Worm (Caenorhabditis elegans): Measurements from ENCODE around the gene F53E10.5.

Gene F53E10.5

DNA sequence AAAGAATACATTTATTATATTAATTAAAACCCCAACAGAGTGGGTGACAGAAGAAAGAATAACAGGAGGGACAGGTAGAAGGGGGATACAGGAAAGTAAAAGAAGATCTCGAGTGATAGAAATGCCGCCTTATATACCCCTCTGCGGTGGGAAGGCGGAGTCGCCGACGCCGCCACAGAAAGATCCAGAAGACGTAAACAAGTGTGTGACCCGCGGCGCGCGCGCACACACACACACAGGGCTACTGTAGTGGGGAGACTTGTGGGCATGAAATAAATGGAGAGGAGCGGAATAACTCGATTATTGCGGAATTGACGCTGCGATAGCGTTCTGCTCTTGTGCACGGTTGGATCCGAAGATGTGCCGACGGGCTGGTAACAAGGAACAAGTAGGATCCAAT, 3.0 kb downstream of the F53E10.5 start:
- TF ChIP-seq nfya-1 (tag; optimal IDR thresholded peaks at IDR 0.05; ENCODE audit: insufficient read depth), result no peak
- no peak for TF ChIP-seq nhr-77 (tag; optimal IDR thresholded peaks at IDR 0.05)
- no peak for TF ChIP-seq aly-2 (tag; optimal IDR thresholded peaks at IDR 0.05)
- no peak for TF ChIP-seq fkh-10 (GFP tag; optimal IDR thresholded peaks at IDR 0.05)
- no peak for TF ChIP-seq unc-39 (tag; optimal IDR thresholded peaks at IDR 0.05)
- TF ChIP-seq nhr-237 (tag; optimal IDR thresholded peaks at IDR 0.05), result no peak
- no peak for TF ChIP-seq snpc-4 (tag; optimal IDR thresholded peaks at IDR 0.05)
- no peak for TF ChIP-seq jun-1 (tag; optimal IDR thresholded peaks at IDR 0.05)
- TF ChIP-seq ceh-16 (tag; optimal IDR thresholded peaks at IDR 0.05), result no peak

DNA sequence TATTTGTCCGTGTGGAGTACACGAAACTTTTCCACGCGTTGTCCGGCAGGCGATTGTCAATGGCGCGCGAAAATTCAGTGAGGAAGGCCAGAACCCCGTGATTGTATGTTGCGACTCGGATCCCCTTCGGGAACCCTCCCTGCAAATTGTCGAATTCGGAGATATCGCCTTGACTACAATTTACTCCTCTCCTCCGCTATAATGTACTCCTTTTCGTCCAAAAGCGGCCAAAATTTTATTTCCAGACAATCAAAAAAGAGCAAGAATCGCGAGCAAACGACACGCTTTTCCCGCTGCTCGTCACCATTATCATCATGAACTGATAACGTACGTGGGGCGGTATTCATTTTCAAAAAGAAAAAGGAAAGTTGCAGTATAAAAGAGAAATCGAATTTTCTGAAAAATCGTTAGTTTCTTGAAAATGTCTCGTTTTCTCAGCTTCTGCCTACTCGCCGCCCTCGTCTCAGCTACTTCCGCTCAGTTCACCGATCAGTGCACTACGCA, 6.5 kb downstream of the F53E10.5 start, which contains the start of gene irg-3:
TSS of gene irg-3 (plus strand) at position 419 of the 504 bp plus-strand sequence.
- TF ChIP-seq elt-2 (tag; optimal IDR thresholded peaks at IDR 0.05), result peak; percentile 58
- no peak for TF ChIP-seq pha-4 (tag; optimal IDR thresholded peaks at IDR 0.05)
- no peak for TF ChIP-seq ceh-28 (tag; optimal IDR thresholded peaks at IDR 0.05)

DNA sequence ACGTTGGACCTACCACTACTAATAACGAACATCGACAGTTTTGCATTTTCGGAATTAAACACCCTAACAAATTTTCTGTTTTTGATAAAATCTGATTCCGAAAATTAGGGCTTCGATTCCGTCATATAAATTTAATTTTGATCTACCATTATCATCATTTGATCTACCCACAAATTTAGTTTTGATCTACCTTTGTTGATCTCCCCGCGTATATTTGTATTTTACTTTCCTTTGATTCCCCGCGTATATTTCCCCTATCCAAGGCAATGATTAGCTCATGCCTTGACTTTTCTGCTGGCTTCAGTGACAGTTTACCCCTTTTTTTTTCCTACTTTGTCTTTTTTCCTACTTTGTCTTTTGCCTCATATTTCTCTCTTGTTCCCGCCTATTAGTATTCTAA, 8.9 kb downstream of the F53E10.5 start:
- TF ChIP-seq elt-2 (tag; optimal IDR thresholded peaks at IDR 0.05), result no peak
- no peak for TF ChIP-seq eor-1 (tag; optimal IDR thresholded peaks at IDR 0.05)
- TF ChIP-seq nhr-77 (tag; optimal IDR thresholded peaks at IDR 0.05), result no peak
- TF ChIP-seq nfya-1 (tag; optimal IDR thresholded peaks at IDR 0.05; ENCODE audit: insufficient read depth), result no peak
- no peak for TF ChIP-seq hmg-11 (tag; optimal IDR thresholded peaks at IDR 0.05)
- TF ChIP-seq nhr-76 (tag; optimal IDR thresholded peaks at IDR 0.05), result no peak
- TF ChIP-seq nhr-25 (tag; optimal IDR thresholded peaks at IDR 0.05), result no peak
- no peak for TF ChIP-seq ama-1 (optimal IDR thresholded peaks at IDR 0.05)
- TF ChIP-seq mdl-1 (tag; optimal IDR thresholded peaks at IDR 0.05), result no peak
- no peak for TF ChIP-seq skn-1 (tag; optimal IDR thresholded peaks at IDR 0.05)
- no peak for TF ChIP-seq unc-39 (tag; optimal IDR thresholded peaks at IDR 0.05)
- no peak for TF ChIP-seq R02D3.7 (tag; optimal IDR thresholded peaks at IDR 0.05)
- TF ChIP-seq nhr-11 (tag; optimal IDR thresholded peaks at IDR 0.05), result no peak
- TF ChIP-seq ceh-82 (tag; optimal IDR thresholded peaks at IDR 0.05), result no peak
- TF ChIP-seq ceh-16 (tag; optimal IDR thresholded peaks at IDR 0.05), result no peak
- TF ChIP-seq jun-1 (tag; optimal IDR thresholded peaks at IDR 0.05), result no peak
- TF ChIP-seq ceh-9 (tag; optimal IDR thresholded peaks at IDR 0.05), result no peak
- TF ChIP-seq egl-27 (tag; optimal IDR thresholded peaks at IDR 0.05), result no peak
- no peak for TF ChIP-seq elt-1 (tag; optimal IDR thresholded peaks at IDR 0.05)

DNA sequence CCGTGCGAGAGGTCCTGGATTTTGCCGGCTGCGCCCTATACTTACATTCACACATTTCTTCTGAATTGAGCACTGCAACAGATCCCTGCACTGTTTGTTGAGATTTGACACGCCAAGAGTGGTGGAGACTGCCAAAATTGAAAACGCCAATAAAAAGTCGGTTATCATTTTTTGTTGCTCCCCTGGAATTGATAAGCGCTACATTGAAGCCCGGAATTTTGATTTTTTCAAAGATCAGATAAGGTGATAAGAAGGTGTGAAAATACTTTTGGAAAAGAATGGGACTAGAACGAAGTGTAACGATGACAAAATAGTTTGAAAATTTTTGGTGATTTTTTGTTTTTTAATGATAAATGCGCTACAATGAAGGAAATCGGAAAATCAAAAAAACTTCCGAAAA, 13.0 kb downstream of the F53E10.5 start, which contains the start of gene C29G2.6:
TSS of gene C29G2.6 (minus strand) at position 182 of the 400 bp plus-strand sequence.
- TF ChIP-seq nhr-28 (tag; optimal IDR thresholded peaks at IDR 0.05) (no peak), elt-2 (tag; optimal IDR thresholded peaks at IDR 0.05) (peak; percentile 64)

DNA sequence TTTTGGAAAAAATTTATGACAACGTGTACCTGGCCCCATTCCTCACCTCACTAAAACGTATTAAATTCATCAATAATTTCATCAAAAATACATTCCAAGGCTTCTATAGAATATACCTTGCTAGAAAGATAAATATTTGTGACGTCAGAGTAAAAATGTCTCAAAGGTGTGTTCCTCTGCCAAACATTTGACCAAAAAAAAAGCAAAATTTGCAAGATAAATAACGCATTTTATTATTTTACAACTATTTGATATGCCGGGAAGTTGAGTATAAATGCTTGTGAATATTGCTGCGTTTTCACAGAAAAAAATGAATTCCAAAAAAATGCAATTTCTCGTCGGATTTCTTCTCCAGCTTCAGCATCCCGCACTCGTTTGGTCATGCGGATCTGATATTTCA, 18.1 kb downstream of the F53E10.5 start, which contains the start of gene C29G2.3:
TSS of gene C29G2.3 (plus strand) at position 301 of the 400 bp plus-strand sequence.
- TF ChIP-seq jun-1 (tag; optimal IDR thresholded peaks at IDR 0.05) (no peak), elt-3 (tag; optimal IDR thresholded peaks at IDR 0.05) (no peak), eor-1 (tag; optimal IDR thresholded peaks at IDR 0.05) (no peak), fkh-2 (tag; optimal IDR thresholded peaks at IDR 0.05) (no peak), ceh-9 (tag; optimal IDR thresholded peaks at IDR 0.05) (no peak)

DNA sequence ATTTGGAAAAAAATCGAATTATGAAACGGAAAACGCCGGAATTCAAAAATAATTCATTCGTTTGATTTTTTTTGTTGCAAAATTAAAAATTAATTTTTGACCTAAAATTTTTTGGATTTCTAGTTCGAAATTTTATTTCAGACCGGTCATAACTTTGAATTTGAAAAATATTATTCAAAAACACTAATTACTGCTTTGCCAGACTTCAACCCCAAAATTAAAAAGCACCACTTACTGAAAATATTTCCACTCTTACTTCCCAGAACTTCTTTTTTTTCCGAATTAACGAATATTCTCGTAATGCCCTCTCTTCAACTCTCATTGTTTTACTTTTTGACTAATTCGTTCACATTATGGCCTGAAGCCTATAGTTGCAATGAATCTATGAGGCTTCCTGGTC, 21.1 kb downstream of the F53E10.5 start, which contains the start of gene srt-4:
TSS of gene srt-4 (plus strand) at position 301 of the 400 bp plus-strand sequence.
- no peak for TF ChIP-seq nhr-77 (tag; optimal IDR thresholded peaks at IDR 0.05)
- no peak for TF ChIP-seq nhr-12 (tag; optimal IDR thresholded peaks at IDR 0.05)
- TF ChIP-seq aly-2 (tag; optimal IDR thresholded peaks at IDR 0.05), result no peak
- no peak for TF ChIP-seq egl-5 (tag; optimal IDR thresholded peaks at IDR 0.05)
- no peak for TF ChIP-seq elt-3 (tag; optimal IDR thresholded peaks at IDR 0.05)
- no peak for TF ChIP-seq nfya-1 (tag; optimal IDR thresholded peaks at IDR 0.05; ENCODE audit: insufficient read depth)
- TF ChIP-seq daf-12 (tag; optimal IDR thresholded peaks at IDR 0.05), result no peak
- TF ChIP-seq nhr-237 (tag; optimal IDR thresholded peaks at IDR 0.05), result no peak
- no peak for TF ChIP-seq pha-4 (tag; optimal IDR thresholded peaks at IDR 0.05)
- TF ChIP-seq ZK546.5 (tag; optimal IDR thresholded peaks at IDR 0.05), result no peak
- no peak for TF ChIP-seq jun-1 (tag; optimal IDR thresholded peaks at IDR 0.05)
- no peak for TF ChIP-seq ceh-16 (tag; optimal IDR thresholded peaks at IDR 0.05)
- TF ChIP-seq unc-62 (GFP tag; optimal IDR thresholded peaks at IDR 0.05), result no peak
- TF ChIP-seq nhr-67 (tag; optimal IDR thresholded peaks at IDR 0.05), result no peak
- no peak for TF ChIP-seq pqm-1 (tag; optimal IDR thresholded peaks at IDR 0.05)

Measured in whole organism, L3 larva.